Fruit fly (Drosophila melanogaster) whole organism, embryonic: ENCODE data around the gene CG9395.

Experiments
- CkIIα-i1 ChIP-seq: fragments of 200-800 bp; sonication (Bioruptor generic); IDR thresholded peaks from 2 replicates; pipeline ENCODE4 v1.3.6; 2022; ENCODE audit warnings: missing biosample characterization, missing genetic modification characterization
- MTF-1 ChIP-seq: fragments of 200-800 bp; sonication (Bioruptor generic); optimal IDR thresholded peaks from 2 replicates; lab custom pipeline; 2018; ENCODE audit warnings: missing biosample characterization, mild to moderate bottlenecking, missing genetic modification characterization, borderline replicate concordance
- Sin3A ChIP-seq: fragments of >200 bp; optimal IDR thresholded peaks from 2 replicates; lab custom pipeline; 2018

dm6 chr2L:13376086-13376485 is 21.2 kb upstream of the CG9395 start:
- no peak for TF ChIP-seq MTF-1 (GFP tag; lab: Kevin White, UChicago)
- no peak for TF ChIP-seq Sin3A (lab: Kevin White, UChicago)
- TF ChIP-seq CkIIα-i1 = no peak
